Fruit fly (Drosophila melanogaster) whole organism, adult: ENCODE measurements around the gene GlyRS.
A peak's percentile ranks its signal among the peaks of the same experiment; 100 is the strongest.

Experiments
- CG12768 ChIP-seq: fragments of 200-800 bp; sonication (Bioruptor generic); optimal IDR thresholded peaks from 2 replicates; lab custom pipeline; 2017; ENCODE audit warnings: missing biosample characterization, missing genetic modification characterization, mild to moderate bottlenecking, moderate library complexity, missing genetic modification reagents
- CG14711 ChIP-seq: fragments of 200-800 bp; sonication (Bioruptor generic); optimal IDR thresholded peaks from 2 replicates; lab custom pipeline; 2018; ENCODE audit warnings: missing biosample characterization, mild to moderate bottlenecking, missing genetic modification characterization, moderate library complexity
- CG33017 ChIP-seq: fragments of 200-800 bp; sonication (Bioruptor generic); optimal IDR thresholded peaks from 2 replicates; lab custom pipeline; 2018; ENCODE audit warnings: missing biosample characterization, mild to moderate bottlenecking, missing genetic modification characterization, moderate library complexity
- CG7045 ChIP-seq: fragments of 200-800 bp; sonication (Bioruptor generic); optimal IDR thresholded peaks from 2 replicates; lab custom pipeline; 2017; ENCODE audit warnings: missing biosample characterization, mild to moderate bottlenecking, missing genetic modification characterization
- CG7101 ChIP-seq: fragments of 200-800 bp; sonication (Bioruptor generic); optimal IDR thresholded peaks from 2 replicates; lab custom pipeline; 2018; ENCODE audit warnings: missing biosample characterization, mild to moderate bottlenecking, missing genetic modification characterization, moderate library complexity
- Clk ChIP-seq: fragments of 200-800 bp; sonication (Bioruptor generic); optimal IDR thresholded peaks from 2 replicates; lab custom pipeline; 2017; ENCODE audit warnings: missing biosample characterization, missing genetic modification characterization
- Mnt ChIP-seq: fragments of 200-800 bp; sonication (Bioruptor generic); optimal IDR thresholded peaks from 2 replicates; lab custom pipeline; 2016; ENCODE audit warnings: missing biosample characterization, mild to moderate bottlenecking, missing genetic modification characterization
- kay ChIP-seq: fragments of 200-800 bp; sonication (Bioruptor generic); peaks from one replicate; lab custom pipeline; 2016; ENCODE audit warnings: missing biosample characterization, missing genetic modification characterization, borderline replicate concordance
- ovo ChIP-seq: fragments of 200-800 bp; sonication (Bioruptor generic); optimal IDR thresholded peaks from 2 replicates; lab custom pipeline; 2016; ENCODE audit warnings: missing biosample characterization, missing genetic modification characterization

DNA sequence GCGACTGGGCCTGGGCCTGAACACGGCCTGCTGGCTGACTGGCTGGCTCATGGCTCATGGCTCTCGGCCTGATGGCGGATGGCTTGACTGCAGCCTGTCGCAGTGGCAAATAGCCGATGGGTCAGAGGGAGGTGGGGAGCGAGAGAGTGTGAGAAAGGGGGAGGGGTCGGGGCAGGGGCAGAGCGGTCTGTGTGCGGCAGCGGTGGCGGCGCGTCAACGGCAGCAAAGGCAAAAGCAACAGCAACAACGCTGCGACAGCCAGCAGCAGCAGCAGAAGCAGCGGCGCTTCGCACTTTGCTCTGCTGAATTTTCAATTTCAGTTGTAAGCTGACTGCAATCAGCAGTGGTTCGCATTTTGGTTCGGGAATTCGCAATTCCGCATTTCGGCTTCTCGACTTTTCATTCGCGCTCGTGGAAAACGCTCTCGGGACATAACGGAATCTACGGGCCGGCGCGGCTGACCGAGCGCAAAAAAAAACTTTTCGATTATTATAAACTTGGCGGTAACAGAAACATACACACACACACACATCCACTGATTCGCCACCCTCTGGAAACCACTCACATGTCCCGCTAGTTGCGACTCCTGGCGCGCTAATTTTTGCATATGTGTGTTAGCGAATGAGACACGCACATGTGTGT lies 10.7 kb downstream of the GlyRS start, which contains the start of gene CG45071:
- no peak for TF ChIP-seq CG33017 (tag; lab: Kevin White, UChicago)
- TF ChIP-seq CG7045 (GFP tag; lab: Kevin White, UChicago), result no peak
- no peak for TF ChIP-seq Clk
- no peak for TF ChIP-seq kay (GFP tag; lab: Kevin White, UChicago)
- TF ChIP-seq Mnt (GFP tag; lab: Kevin White, UChicago), result no peak
- TF ChIP-seq CG12768 (GFP tag; lab: Kevin White, UChicago), result no peak
- TF ChIP-seq CG14711 (tag; lab: Kevin White, UChicago), result no peak
- TF ChIP-seq ovo (GFP tag; lab: Kevin White, UChicago), result peak; percentile 52
- no peak for TF ChIP-seq CG7101 (tag; lab: Kevin White, UChicago)
